Worm (Caenorhabditis elegans): Measurements from ENCODE around the gene srg-39.

DNA sequence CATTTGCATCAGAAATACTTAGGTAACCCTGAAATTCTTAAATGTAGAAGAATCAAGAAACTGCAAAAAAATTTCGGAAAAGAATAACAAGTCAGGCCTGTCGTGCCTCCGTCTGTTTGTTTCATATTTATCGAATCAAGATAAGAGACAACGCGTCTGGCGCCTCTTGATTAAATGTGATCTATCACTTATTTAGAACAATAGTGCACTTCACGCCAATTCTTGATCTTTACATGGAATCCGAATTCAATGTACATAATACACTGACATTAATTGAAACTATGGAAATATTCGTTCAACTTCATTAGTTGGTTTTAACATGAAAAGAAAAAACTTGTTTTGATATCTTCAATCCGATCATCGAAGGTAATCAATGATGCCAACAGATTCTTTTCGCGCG, 29.8 kb downstream of the srg-39 start, which contains the start of gene mboa-2:
- TF ChIP-seq nhr-237 (tag; optimal IDR thresholded peaks at IDR 0.05) (no peak), ztf-11 (tag; optimal IDR thresholded peaks at IDR 0.05) (no peak), elt-1 (tag; optimal IDR thresholded peaks at IDR 0.05) (peak; percentile 42), aly-2 (tag; optimal IDR thresholded peaks at IDR 0.05) (no peak), unc-62 (GFP tag; optimal IDR thresholded peaks at IDR 0.05) (no peak), zag-1 (tag; optimal IDR thresholded peaks at IDR 0.05) (no peak)

Measured in whole organism, L3 larva.